Worm (Caenorhabditis elegans) whole organism, early embryonic: ENCODE data around the gene T20G5.12.

Source experiments
- B0310.2 ChIP-seq: sonication (generic microtip); optimal IDR thresholded peaks from 2 replicates; lab custom pipeline; 2016; ENCODE audit warnings: mild to moderate bottlenecking, missing genetic modification characterization, missing compliant biosample characterization
- F13C5.2 ChIP-seq: sonication (generic microtip); optimal IDR thresholded peaks from 2 replicates; lab custom pipeline; 2017; ENCODE audit warnings: mild to moderate bottlenecking, missing genetic modification characterization, inconsistent platforms, missing compliant biosample characterization
- aly-1 ChIP-seq: sonication (generic microtip); optimal IDR thresholded peaks from 2 replicates; lab custom pipeline; 2016; ENCODE audit warnings: missing genetic modification characterization, missing compliant biosample characterization
- ama-1 ChIP-seq: fragments of 150-350 bp; optimal IDR thresholded peaks from 2 replicates; lab custom pipeline; 2014
- ets-7 ChIP-seq: sonication (generic microtip); optimal IDR thresholded peaks from 2 replicates; lab custom pipeline; 2016; ENCODE audit warnings: missing genotype, missing genetic modification characterization, missing compliant biosample characterization
- flt-1 ChIP-seq: fragments of 200-800 bp; sonication (Bioruptor generic); IDR thresholded peaks from 2 replicates; pipeline ENCODE4 v1.3.6; 2022; ENCODE audit warnings: missing genetic modification characterization, missing compliant biosample characterization
- hmg-4 ChIP-seq: fragments of 200-800 bp; sonication (Bioruptor generic); optimal IDR thresholded peaks from 2 replicates; lab custom pipeline; 2018; ENCODE audit warnings: mild to moderate bottlenecking, missing genetic modification characterization, missing compliant biosample characterization
- scrt-1 ChIP-seq: fragments of 200-800 bp; sonication (Bioruptor generic); IDR thresholded peaks from 2 replicates; pipeline ENCODE4 v1.3.6; 2022; ENCODE audit warnings: missing genetic modification characterization, missing compliant biosample characterization
- sea-1 ChIP-seq: fragments of 200-800 bp; sonication (Bioruptor generic); conservative IDR thresholded peaks from 2 replicates; pipeline ENCODE4 v1.3.6; 2022; ENCODE audit warnings: missing genetic modification characterization, missing compliant biosample characterization
- tbx-37 ChIP-seq: fragments of 200-800 bp; sonication (Bioruptor generic); conservative IDR thresholded peaks from 2 replicates; pipeline ENCODE4 v1.3.6; 2022; ENCODE audit warnings: missing genetic modification reagents, missing genetic modification characterization, missing compliant biosample characterization
- tra-4 ChIP-seq: sonication (generic microtip); optimal IDR thresholded peaks from 2 replicates; lab custom pipeline; 2017; ENCODE audit warnings: missing genetic modification characterization, missing compliant biosample characterization

- TF ChIP-seq tra-4 (tag; lab: Kevin White, UChicago): no peak
- TF ChIP-seq F13C5.2: no peak
- no peak for TF ChIP-seq ama-1 (lab: Kevin White, UChicago)
- no peak for TF ChIP-seq sea-1 (GFP tag; lab: Robert Waterston, UW)
- TF ChIP-seq flt-1 (GFP tag; lab: Robert Waterston, UW): no peak
- no peak for TF ChIP-seq ets-7
- peak; percentile 28 for TF ChIP-seq aly-1 (tag; lab: Kevin White, UChicago)
- no peak for TF ChIP-seq B0310.2 (tag; lab: Kevin White, UChicago)
- TF ChIP-seq hmg-4: no peak
- TF ChIP-seq tbx-37 (GFP tag; lab: Robert Waterston, UW): no peak
- no peak for TF ChIP-seq scrt-1
These were observed 15.3 kb downstream of the T20G5.12 start, which contains the start of gene cts-1 for ce11 chrIII:10216585-10217278.
